Fruit fly (Drosophila melanogaster): ENCODE data around the gene Gs1.

DNA sequence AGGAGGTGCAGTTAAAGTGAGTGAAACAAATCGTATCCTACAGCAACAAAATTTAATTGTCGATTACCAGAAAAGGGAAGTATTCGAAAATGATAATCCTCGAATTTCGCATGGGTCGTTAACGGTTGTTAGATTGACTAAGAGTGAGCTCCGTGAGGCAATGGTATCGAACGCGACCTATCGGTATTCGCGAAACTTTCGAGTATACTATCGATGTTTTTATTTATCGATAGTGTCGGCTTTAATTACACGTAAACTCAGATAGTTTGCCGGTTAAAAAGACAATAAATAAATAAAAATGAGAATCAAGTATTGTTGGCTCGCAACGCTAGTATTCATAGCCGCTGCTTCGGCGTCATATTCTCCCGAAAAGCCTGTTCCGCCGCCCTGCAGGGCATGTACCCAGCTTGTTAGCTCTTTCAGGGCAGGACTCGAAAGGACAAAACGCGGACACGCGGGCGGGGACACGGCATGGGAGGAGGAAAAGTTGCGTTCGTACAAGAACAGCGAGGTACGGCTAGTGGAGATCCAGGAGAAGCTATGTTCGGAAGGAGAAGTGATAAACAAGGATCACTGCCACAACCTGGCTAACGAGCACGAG, 29.6 kb upstream of the Gs1 start, which contains the start of gene Creld:
- no peak for TF ChIP-seq CG8478 (optimal IDR thresholded peaks at IDR 0.05)
- TF ChIP-seq Dll (optimal IDR thresholded peaks at IDR 0.05): no peak
- no peak for TF ChIP-seq usp (GFP tag; optimal IDR thresholded peaks at IDR 0.05)
- no peak for TF ChIP-seq psq (optimal IDR thresholded peaks at IDR 0.05)
- TF ChIP-seq pan (optimal IDR thresholded peaks at IDR 0.05): no peak

Data from whole organism.